Fruit fly (Drosophila melanogaster) whole organism, embryonic: ENCODE measurements around the gene CG3071.

ENCODE experiments used
- Ada2b ChIP-seq: fragments of 200-800 bp; sonication (Bioruptor generic); IDR thresholded peaks from 2 replicates; pipeline ENCODE4 v1.3.6; 2022; ENCODE audit warnings: missing biosample characterization, missing genetic modification characterization
- Atf3 ChIP-seq: fragments of 200-800 bp; sonication (Bioruptor generic); optimal IDR thresholded peaks from 3 replicates; lab custom pipeline; 2016; ENCODE audit warnings: missing biosample characterization, missing genetic modification characterization
- Bgb ChIP-seq: fragments of 200-800 bp; sonication (Bioruptor generic); IDR thresholded peaks from 2 replicates; pipeline ENCODE4 v1.3.6; 2022; ENCODE audit warnings: missing biosample characterization, missing genetic modification characterization; ENCODE audit not compliant: partially characterized antibody
- C15 ChIP-seq: fragments of 200-800 bp; sonication (Bioruptor generic); IDR thresholded peaks from 3 replicates; pipeline ENCODE4 v1.3.6; 2022; ENCODE audit warnings: missing biosample characterization, missing genetic modification characterization
- CG10147 ChIP-seq: fragments of 200-800 bp; sonication (Bioruptor generic); optimal IDR thresholded peaks from 2 replicates; lab custom pipeline; 2019; ENCODE audit warnings: missing biosample characterization, mild to moderate bottlenecking, missing genetic modification characterization, moderate library complexity
- CG11085 ChIP-seq: fragments of 200-800 bp; sonication (Bioruptor generic); IDR thresholded peaks from 2 replicates; pipeline ENCODE4 v1.3.6; 2022; ENCODE audit warnings: missing biosample characterization, missing genetic modification characterization
- CG12299 ChIP-seq: fragments of 200-800 bp; sonication (Bioruptor generic); optimal IDR thresholded peaks from 2 replicates; lab custom pipeline; 2018; ENCODE audit warnings: missing biosample characterization, mild to moderate bottlenecking, missing genetic modification characterization
- CG13894 ChIP-seq: fragments of 200-800 bp; sonication (Bioruptor generic); optimal IDR thresholded peaks from 3 replicates; lab custom pipeline; 2018; ENCODE audit warnings: missing biosample characterization, mild to moderate bottlenecking, missing genetic modification characterization, moderate library complexity
- CG14710 ChIP-seq: fragments of 200-800 bp; sonication (Bioruptor generic); optimal IDR thresholded peaks from 3 replicates; lab custom pipeline; 2019; ENCODE audit warnings: missing biosample characterization, mild to moderate bottlenecking, missing genetic modification characterization, moderate library complexity
- CG1529 ChIP-seq: fragments of 200-800 bp; sonication (Bioruptor generic); optimal IDR thresholded peaks from 3 replicates; lab custom pipeline; 2018; ENCODE audit warnings: missing biosample characterization, missing genetic modification characterization
- CG17612 ChIP-seq: fragments of 200-800 bp; sonication (Bioruptor generic); IDR thresholded peaks from 2 replicates; pipeline ENCODE4 v1.3.6; 2022; ENCODE audit warnings: missing biosample characterization, missing genetic modification characterization
- CG31388 ChIP-seq: fragments of 200-800 bp; sonication (Bioruptor generic); optimal IDR thresholded peaks from 2 replicates; lab custom pipeline; 2016; ENCODE audit warnings: missing biosample characterization, missing genetic modification characterization
- CG3407 ChIP-seq: fragments of 200-800 bp; sonication (Bioruptor generic); optimal IDR thresholded peaks from 2 replicates; lab custom pipeline; 2018; ENCODE audit warnings: missing biosample characterization, mild to moderate bottlenecking, missing genetic modification characterization
- CG4854 ChIP-seq: fragments of 200-800 bp; sonication (Bioruptor generic); optimal IDR thresholded peaks from 2 replicates; lab custom pipeline; 2016; ENCODE audit warnings: missing biosample characterization, missing genetic modification characterization, inconsistent platforms
- CG6683 ChIP-seq: fragments of 200-800 bp; sonication (Bioruptor generic); optimal IDR thresholded peaks from 2 replicates; lab custom pipeline; 2017; ENCODE audit warnings: missing biosample characterization, mild to moderate bottlenecking, missing genetic modification characterization, missing genetic modification reagents
- CG8765 ChIP-seq: fragments of 200-800 bp; sonication (Bioruptor generic); IDR thresholded peaks from 2 replicates; pipeline ENCODE4 v1.3.6; 2022; ENCODE audit warnings: missing biosample characterization, missing genetic modification characterization
- CG9727 ChIP-seq: fragments of 200-800 bp; sonication (Bioruptor generic); optimal IDR thresholded peaks from 3 replicates; lab custom pipeline; 2017; ENCODE audit warnings: missing biosample characterization, mild to moderate bottlenecking, missing genetic modification characterization
- CrebB ChIP-seq: fragments of 200-800 bp; sonication (Bioruptor generic); optimal IDR thresholded peaks from 3 replicates; lab custom pipeline; 2018; ENCODE audit warnings: missing biosample characterization, mild to moderate bottlenecking, missing genetic modification characterization
- D ChIP-seq, 2 experiments: fragments of 200-800 bp in 1 of 2; fragments of >200 bp in 1 of 2; sonication (Bioruptor generic) in 1 of 2; optimal IDR thresholded peaks; 2 replicates in 1 of 2; 3 replicates in 1 of 2; lab custom pipeline; 2017; ENCODE audit warnings: mild to moderate bottlenecking in 1 of 2, missing biosample characterization in 1 of 2, missing genetic modification characterization in 1 of 2, missing genetic modification reagents in 1 of 2
- Dad ChIP-seq: fragments of 200-800 bp; sonication (Bioruptor generic); optimal IDR thresholded peaks from 3 replicates; lab custom pipeline; 2016; ENCODE audit warnings: missing biosample characterization, missing genetic modification characterization
- Hsf ChIP-seq: fragments of 200-800 bp; sonication (Bioruptor generic); optimal IDR thresholded peaks from 3 replicates; lab custom pipeline; 2016; ENCODE audit warnings: missing biosample characterization, missing genetic modification characterization
- Scr ChIP-seq: fragments of 200-800 bp; sonication (Bioruptor generic); IDR thresholded peaks from 2 replicates; pipeline ENCODE4 v1.3.6; 2022; ENCODE audit warnings: missing biosample characterization, missing genetic modification characterization; ENCODE audit not compliant: partially characterized antibody
- Sin3A ChIP-seq: fragments of >200 bp; optimal IDR thresholded peaks from 2 replicates; lab custom pipeline; 2018
- Sox102F ChIP-seq: fragments of 200-800 bp; sonication (Bioruptor generic); optimal IDR thresholded peaks from 2 replicates; lab custom pipeline; 2018; ENCODE audit warnings: missing biosample characterization, mild to moderate bottlenecking, missing genetic modification characterization, moderate library complexity
- bsh ChIP-seq, 2 experiments: fragments of 200-800 bp; sonication (Bioruptor generic); optimal IDR thresholded peaks; 2 replicates each; lab custom pipeline; 2017 to 2018; ENCODE audit warnings: mild to moderate bottlenecking in 2 of 2, missing biosample characterization in 2 of 2, missing genetic modification characterization in 2 of 2, moderate library complexity in 1 of 2
- cas ChIP-seq: fragments of 200-800 bp; sonication (Bioruptor generic); IDR thresholded peaks from 2 replicates; pipeline ENCODE4 v1.3.6; 2022; ENCODE audit warnings: missing biosample characterization, missing genetic modification characterization
- chn ChIP-seq: fragments of 200-800 bp; sonication (Bioruptor generic); optimal IDR thresholded peaks from 2 replicates; lab custom pipeline; 2016; ENCODE audit warnings: missing biosample characterization, missing genetic modification characterization
- croc ChIP-seq: fragments of 200-800 bp; sonication (Bioruptor generic); conservative IDR thresholded peaks from 3 replicates; pipeline ENCODE4 v1.3.6; 2022; ENCODE audit warnings: missing biosample characterization, missing genetic modification characterization
- emc ChIP-seq: fragments of 200-800 bp; sonication (Bioruptor generic); optimal IDR thresholded peaks from 2 replicates; lab custom pipeline; 2016; ENCODE audit warnings: missing biosample characterization, missing genetic modification characterization
- eve ChIP-seq, 2 experiments: fragments of >200 bp; optimal IDR thresholded peaks; 2 replicates each; lab custom pipeline; 2017; ENCODE audit warnings: missing biosample characterization in 2 of 2, missing genetic modification characterization in 2 of 2
- fd102C ChIP-seq: fragments of 200-800 bp; sonication (Bioruptor generic); optimal IDR thresholded peaks from 2 replicates; lab custom pipeline; 2018; ENCODE audit warnings: missing biosample characterization, mild to moderate bottlenecking, missing genetic modification characterization, moderate library complexity
- gem ChIP-seq: fragments of 200-800 bp; sonication (Bioruptor generic); optimal IDR thresholded peaks from 2 replicates; lab custom pipeline; 2019; ENCODE audit warnings: missing biosample characterization, mild to moderate bottlenecking, missing genetic modification characterization, moderate library complexity
- grau ChIP-seq: fragments of 200-800 bp; optimal IDR thresholded peaks from 3 replicates; lab custom pipeline; 2019; ENCODE audit warnings: missing biosample characterization, mild to moderate bottlenecking, missing genetic modification characterization, moderate library complexity
- gsb-n ChIP-seq: fragments of 200-800 bp; sonication (Bioruptor generic); optimal IDR thresholded peaks from 3 replicates; lab custom pipeline; 2018; ENCODE audit warnings: missing biosample characterization, mild to moderate bottlenecking, missing genetic modification characterization
- h ChIP-seq: fragments of >200 bp; optimal IDR thresholded peaks from 2 replicates; lab custom pipeline; 2017
- klu ChIP-seq: fragments of 200-800 bp; sonication (Bioruptor generic); IDR thresholded peaks from 2 replicates; pipeline ENCODE4 v1.3.6; 2022; ENCODE audit warnings: missing biosample characterization, missing genetic modification characterization
- lbe ChIP-seq: fragments of 200-800 bp; sonication (Bioruptor generic); optimal IDR thresholded peaks from 2 replicates; lab custom pipeline; 2016; ENCODE audit warnings: missing biosample characterization, mild to moderate bottlenecking, missing genetic modification characterization
- maf-S ChIP-seq: fragments of 200-800 bp; sonication (Bioruptor generic); optimal IDR thresholded peaks from 2 replicates; lab custom pipeline; 2016; ENCODE audit warnings: missing biosample characterization, missing genetic modification characterization
- nerfin-2 ChIP-seq: fragments of 200-800 bp; sonication (Bioruptor generic); IDR thresholded peaks from 2 replicates; pipeline ENCODE4 v1.3.6; 2022; ENCODE audit warnings: missing biosample characterization, missing genetic modification characterization; ENCODE audit not compliant: partially characterized antibody
- pan ChIP-seq, 4 experiments: fragments of >200 bp in 3 of 4; fragments of 200-800 bp in 1 of 4; sonication (Bioruptor generic) in 1 of 4; optimal IDR thresholded peaks in 3 of 4; IDR thresholded peaks in 1 of 4; 2 replicates each; pipeline versions ENCODE4 v1.3.6 to Lab custom; 2017 to 2022; ENCODE audit warnings: missing biosample characterization in 2 of 4, missing genetic modification characterization in 2 of 4, mixed read lengths in 1 of 4
- pzg ChIP-seq: fragments of 200-800 bp; sonication (Bioruptor generic); optimal IDR thresholded peaks from 3 replicates; lab custom pipeline; 2018; ENCODE audit warnings: missing biosample characterization, mild to moderate bottlenecking, missing genetic modification characterization, moderate library complexity
- ro ChIP-seq: fragments of 200-800 bp; sonication (Bioruptor generic); IDR thresholded peaks from 2 replicates; pipeline ENCODE4 v1.3.6; 2022; ENCODE audit warnings: missing biosample characterization, missing genetic modification characterization
- sc ChIP-seq, 3 experiments: fragments of >200 bp in 2 of 3; fragments of 200-800 bp in 1 of 3; sonication (Bioruptor generic) in 1 of 3; optimal IDR thresholded peaks; 2 replicates in 2 of 3; 3 replicates in 1 of 3; lab custom pipeline; 2017; ENCODE audit warnings: mild to moderate bottlenecking in 1 of 3, missing biosample characterization in 1 of 3, missing genetic modification characterization in 1 of 3, missing genetic modification reagents in 1 of 3
- slbo ChIP-seq: fragments of 200-800 bp; sonication (Bioruptor generic); IDR thresholded peaks from 2 replicates; pipeline ENCODE4 v1.3.6; 2022; ENCODE audit warnings: missing biosample characterization, missing genetic modification characterization
- stwl ChIP-seq: fragments of 200-800 bp; sonication (Bioruptor generic); optimal IDR thresholded peaks from 3 replicates; lab custom pipeline; 2018; ENCODE audit warnings: missing biosample characterization, mild to moderate bottlenecking, missing genetic modification characterization, moderate library complexity
- ttk ChIP-seq: fragments of 200-800 bp; sonication (Bioruptor generic); IDR thresholded peaks from 2 replicates; pipeline ENCODE4 v2.1.2; 2022; ENCODE audit warnings: missing biosample characterization, missing genetic modification characterization
- yki ChIP-seq: fragments of >200 bp; optimal IDR thresholded peaks from 3 replicates; lab custom pipeline; 2018

Gene CG3071

DNA sequence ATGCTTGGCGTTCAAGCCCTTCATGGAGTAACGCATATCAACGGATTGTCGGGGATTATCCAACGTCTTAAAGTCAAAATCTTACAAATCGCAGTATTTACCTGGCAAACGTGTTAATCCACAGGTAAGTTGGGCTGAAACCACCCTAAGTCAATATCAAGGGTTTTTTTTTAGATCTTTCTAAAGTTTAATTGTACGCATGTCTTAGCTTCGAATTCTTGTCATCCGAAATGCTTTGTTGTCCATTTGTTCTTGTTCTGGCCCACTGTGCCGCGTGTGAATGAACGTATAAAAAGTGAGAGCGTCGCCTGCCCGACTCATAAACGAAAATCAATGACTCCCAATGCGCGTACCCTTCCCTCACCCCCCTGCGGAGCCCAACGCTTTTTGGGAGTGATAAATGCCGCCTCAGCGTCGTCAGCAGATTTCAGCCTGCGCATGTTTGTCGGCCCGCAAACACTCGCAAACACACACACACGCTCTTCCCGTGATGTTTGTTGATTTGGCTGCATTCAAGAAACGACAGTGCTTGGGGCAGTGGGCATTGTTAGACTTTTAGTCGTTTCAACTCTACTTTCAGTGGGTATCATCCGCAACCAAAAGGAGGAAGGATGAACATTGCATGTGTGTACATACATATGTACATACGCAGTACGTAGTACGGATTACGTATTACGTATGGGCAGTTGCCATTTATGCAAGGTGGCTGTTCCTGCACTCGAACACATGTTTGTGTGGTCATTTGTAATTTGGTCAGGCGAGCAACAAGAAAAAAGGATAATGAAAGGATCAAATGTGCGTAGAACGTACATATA is 33.8 kb downstream of the CG3071 start (continued):
- TF ChIP-seq Ada2b (peak; percentile 70), klu (peak; percentile 77), pan (optimal IDR thresholded peaks at IDR 0.05; lab: Kevin White, UChicago) (no peak), pan (GFP tag; optimal IDR thresholded peaks at IDR 0.05 in 1 of 2, IDR thresholded peaks at IDR 0.05 in 1 of 2) (peak in 1 of 2 experiments; percentile 64), CG11085 (GFP tag; lab: Robert Waterston, UW) (peak; percentile 72), Bgb (GFP tag; lab: Robert Waterston, UW) (no peak; the same call in 1 of the 2 replicates), eve (GFP tag; optimal IDR thresholded peaks at IDR 0.05; lab: Kevin White, UChicago) (peak; percentile 33 to 99), Hsf (GFP tag; lab: Kevin White, UChicago) (peak; percentile 94), ro (GFP tag; lab: Robert Waterston, UW) (0 out of 2 replicates have a peak, but pooled peaks have one; percentile 32), C15 (GFP tag; lab: Robert Waterston, UW) (peak; percentile 54; the same call in 1 of the 3 replicates), nerfin-2 (no peak; the same call in 1 of the 2 replicates), h (lab: Kevin White, UChicago) (no peak), gem (peak; percentile 96), emc (GFP tag; lab: Kevin White, UChicago) (peak; percentile 70), Atf3 (peak; percentile 93), sc (optimal IDR thresholded peaks at IDR 0.05; lab: Kevin White, UChicago) (no peak), sc (GFP tag; optimal IDR thresholded peaks at IDR 0.05; lab: Kevin White, UChicago) (peak; percentile 94), lbe (peak; percentile 58), Sox102F (GFP tag; lab: Kevin White, UChicago) (peak; percentile 90), CG17612 (peak; percentile 41; the same call in 1 of the 2 replicates), CG3407 (GFP tag; lab: Kevin White, UChicago) (peak; percentile 86), CG10147 (GFP tag; lab: Kevin White, UChicago) (peak; percentile 91), CG31388 (peak; percentile 76), CG1529 (GFP tag; lab: Kevin White, UChicago) (peak; percentile 94), Scr (GFP tag; lab: Robert Waterston, UW) (no peak), D (optimal IDR thresholded peaks at IDR 0.05; lab: Kevin White, UChicago) (no peak), D (GFP tag; optimal IDR thresholded peaks at IDR 0.05; lab: Kevin White, UChicago) (peak; percentile 94), slbo (peak; percentile 84), CG6683 (GFP tag; lab: Kevin White, UChicago) (peak; percentile 79), CrebB (tag; lab: Kevin White, UChicago) (peak; percentile 87), grau (tag; lab: Kevin White, UChicago) (peak; percentile 94), chn (GFP tag; lab: Kevin White, UChicago) (peak; percentile 93), yki (no peak), CG12299 (peak; percentile 79), Dad (GFP tag; lab: Kevin White, UChicago) (peak; percentile 87), gsb-n (peak; percentile 88), CG14710 (tag; lab: Kevin White, UChicago) (peak; percentile 95), croc (GFP tag; lab: Robert Waterston, UW) (peak; percentile 84), Sin3A (lab: Kevin White, UChicago) (no peak), fd102C (GFP tag; lab: Kevin White, UChicago) (peak; percentile 42), cas (GFP tag; lab: Robert Waterston, UW) (peak; percentile 52; the same call in 1 of the 2 replicates), CG8765 (GFP tag; lab: Robert Waterston, UW) (peak; percentile 41; the same call in 1 of the 2 replicates), CG4854 (GFP tag; lab: Kevin White, UChicago) (peak; percentile 86), stwl (peak; percentile 3), ttk (GFP tag; lab: Robert Waterston, UW) (peak; percentile 64), CG13894 (tag; lab: Kevin White, UChicago) (peak; percentile 63), CG9727 (GFP tag; lab: Kevin White, UChicago) (peak; percentile 96), bsh (GFP tag; optimal IDR thresholded peaks at IDR 0.05; lab: Kevin White, UChicago) (peak; percentile 90 to 91), pzg (peak; percentile 12), maf-S (peak; percentile 89)
